Worm (Caenorhabditis elegans) whole organism, late embryonic: ENCODE results near the gene T10D4.7.

Experiments
- C08G9.2 ChIP-seq: sonication (generic microtip); optimal IDR thresholded peaks from 2 replicates; lab custom pipeline; 2016; ENCODE audit warnings: mild to moderate bottlenecking, missing genetic modification characterization, moderate library complexity, missing compliant biosample characterization
- F13H6.1 ChIP-seq: sonication (generic microtip); optimal IDR thresholded peaks from 2 replicates; lab custom pipeline; 2016; ENCODE audit warnings: missing genetic modification characterization, missing compliant biosample characterization
- ama-1 ChIP-seq: fragments of 150-350 bp; optimal IDR thresholded peaks from 2 replicates; lab custom pipeline; 2014
- ceh-31 ChIP-seq: sonication (generic microtip); optimal IDR thresholded peaks from 2 replicates; lab custom pipeline; 2016; ENCODE audit warnings: missing genetic modification characterization, missing compliant biosample characterization
- ceh-45 ChIP-seq: fragments of 200-800 bp; sonication (Bioruptor generic); IDR thresholded peaks from 2 replicates; pipeline ENCODE4 v1.3.6; 2022; ENCODE audit warnings: missing genetic modification reagents, missing genetic modification characterization, missing compliant biosample characterization
- ceh-48 ChIP-seq: sonication (generic microtip); optimal IDR thresholded peaks from 2 replicates; lab custom pipeline; 2016; ENCODE audit warnings: missing genetic modification characterization, inconsistent platforms, missing compliant biosample characterization
- dmd-4 ChIP-seq: sonication (generic microtip); optimal IDR thresholded peaks from 2 replicates; lab custom pipeline; 2016; ENCODE audit warnings: borderline replicate concordance, missing genetic modification characterization, missing compliant biosample characterization
- elt-4 ChIP-seq: sonication (generic microtip); optimal IDR thresholded peaks from 2 replicates; lab custom pipeline; 2016; ENCODE audit warnings: missing genetic modification characterization, missing compliant biosample characterization
- lin-11 ChIP-seq: fragments of 200-800 bp; sonication (Bioruptor generic); optimal IDR thresholded peaks from 2 replicates; lab custom pipeline; 2018; ENCODE audit warnings: mild to moderate bottlenecking, missing genetic modification characterization, missing compliant biosample characterization
- madf-2 ChIP-seq: sonication (generic microtip); optimal IDR thresholded peaks from 2 replicates; lab custom pipeline; 2017; ENCODE audit warnings: missing genetic modification characterization, missing compliant biosample characterization
- pha-4 ChIP-seq: fragments of 150-350 bp; optimal IDR thresholded peaks from 2 replicates; lab custom pipeline; 2018; ENCODE audit warnings: missing biosample characterization, missing genetic modification reagents, missing genetic modification characterization
- tbx-2 ChIP-seq: sonication (generic microtip); optimal IDR thresholded peaks from 2 replicates; lab custom pipeline; 2016; ENCODE audit warnings: missing genetic modification characterization, missing compliant biosample characterization
- unc-55 ChIP-seq: sonication (generic microtip); optimal IDR thresholded peaks from 2 replicates; lab custom pipeline; 2017; ENCODE audit warnings: missing biosample characterization, missing genetic modification reagents, missing genetic modification characterization
- ztf-16 ChIP-seq: sonication (generic microtip); optimal IDR thresholded peaks from 2 replicates; lab custom pipeline; 2017; ENCODE audit warnings: missing genetic modification characterization, missing compliant biosample characterization

DNA sequence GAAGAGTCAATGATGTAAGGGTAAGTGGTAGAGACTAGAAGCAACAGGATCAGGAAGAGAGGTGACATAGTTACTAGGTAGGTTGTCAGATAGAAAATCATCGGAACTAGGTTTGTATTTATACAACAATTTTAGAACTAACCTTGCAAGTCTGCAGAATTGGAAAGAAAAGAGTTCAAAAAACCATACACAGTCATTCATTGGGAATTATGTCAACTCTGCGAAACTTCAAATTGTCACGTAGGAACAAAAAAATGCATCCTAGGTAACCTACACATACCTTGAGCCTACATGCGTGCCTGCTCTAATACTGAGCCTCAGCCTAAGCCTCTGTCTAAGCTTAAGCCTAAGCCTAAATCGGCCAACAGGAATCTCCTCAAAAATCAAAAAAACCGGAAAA is 8.8 kb downstream of the T10D4.7 start, which contains the start of gene ins-19:
- TF ChIP-seq madf-2 (no peak), C08G9.2 (no peak), pha-4 (tag; lab: Kevin White, UChicago) (no peak), dmd-4 (no peak), lin-11 (tag; lab: Kevin White, UChicago) (no peak), ama-1 (lab: Kevin White, UChicago) (no peak), elt-4 (no peak), ceh-45 (GFP tag; lab: Robert Waterston, UW) (no peak), tbx-2 (tag; lab: Kevin White, UChicago) (no peak), ceh-31 (tag; lab: Kevin White, UChicago) (no peak), ztf-16 (tag; lab: Kevin White, UChicago) (no peak), F13H6.1 (tag; lab: Kevin White, UChicago) (no peak), ceh-48 (tag; lab: Kevin White, UChicago) (no peak), unc-55 (GFP tag; lab: Kevin White, UChicago) (no peak)
